Worm (Caenorhabditis elegans) whole organism, early embryonic: ENCODE results near the gene fipr-9.

ENCODE experiments used
- ama-1 ChIP-seq: fragments of 150-350 bp; optimal IDR thresholded peaks from 2 replicates; lab custom pipeline; 2014
- hmbx-1 ChIP-seq: sonication (generic microtip); optimal IDR thresholded peaks from 2 replicates; lab custom pipeline; 2016; ENCODE audit warnings: mild to moderate bottlenecking, missing genetic modification characterization, missing compliant biosample characterization
- hmg-4 ChIP-seq: fragments of 200-800 bp; sonication (Bioruptor generic); optimal IDR thresholded peaks from 2 replicates; lab custom pipeline; 2018; ENCODE audit warnings: mild to moderate bottlenecking, missing genetic modification characterization, missing compliant biosample characterization
- sea-1 ChIP-seq: fragments of 200-800 bp; sonication (Bioruptor generic); conservative IDR thresholded peaks from 2 replicates; pipeline ENCODE4 v1.3.6; 2022; ENCODE audit warnings: missing genetic modification characterization, missing compliant biosample characterization
- tra-4 ChIP-seq: sonication (generic microtip); optimal IDR thresholded peaks from 2 replicates; lab custom pipeline; 2017; ENCODE audit warnings: missing genetic modification characterization, missing compliant biosample characterization

DNA sequence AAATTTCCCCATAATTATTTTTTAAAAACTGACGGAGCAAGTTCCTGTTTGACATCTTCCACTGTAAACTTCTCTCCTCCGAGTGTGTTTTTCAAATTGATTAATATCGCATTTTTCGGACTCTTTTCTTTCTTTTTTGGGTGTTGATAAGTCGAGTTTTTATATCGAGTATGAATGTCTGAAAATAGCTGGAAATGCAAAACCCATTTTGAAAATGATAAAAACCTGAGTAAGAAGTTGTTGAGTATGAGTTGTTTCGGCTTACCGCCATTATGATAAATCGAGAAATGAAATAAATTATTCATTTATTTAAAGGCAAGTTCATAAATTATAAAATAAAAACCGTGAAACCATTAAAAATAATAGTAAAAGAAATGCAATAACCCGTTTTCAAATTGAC is 35.7 kb upstream of the fipr-9 start, which contains the start of gene ZK856.18:
- no peak for TF ChIP-seq hmbx-1 (tag; lab: Kevin White, UChicago)
- TF ChIP-seq sea-1 (GFP tag; lab: Robert Waterston, UW) = no peak
- TF ChIP-seq tra-4 (tag; lab: Kevin White, UChicago) = no peak
- no peak for TF ChIP-seq hmg-4 (GFP tag; lab: Kevin White, UChicago)
- TF ChIP-seq ama-1 = no peak
